Fruit fly (Drosophila melanogaster): ENCODE results near the gene tHMG2.
A peak's percentile ranks its signal among the peaks of the same experiment; 100 is the strongest.

The tHMG2 gene

dm6 chr3R:22524344-22525072, 31.8 kb downstream of the tHMG2 start (continued):
- TF ChIP-seq Eip93F (GFP tag; optimal IDR thresholded peaks at IDR 0.05) (no peak), acj6 (GFP tag; optimal IDR thresholded peaks at IDR 0.05) (no peak), CG34406 (GFP tag; optimal IDR thresholded peaks at IDR 0.05) (peak; percentile 10), fd59A (GFP tag; optimal IDR thresholded peaks at IDR 0.05) (no peak), ss (GFP tag; optimal IDR thresholded peaks at IDR 0.05) (peak in 1 of 2 experiments; percentile 18), OdsH (GFP tag; optimal IDR thresholded peaks at IDR 0.05) (peak; percentile 15), esn (GFP tag; optimal IDR thresholded peaks at IDR 0.05) (peak; percentile 49), Blimp-1 (GFP tag; optimal IDR thresholded peaks at IDR 0.05) (peak; percentile 27), spab (GFP tag; optimal IDR thresholded peaks at IDR 0.05) (no peak), pdm3 (GFP tag; optimal IDR thresholded peaks at IDR 0.05) (peak; percentile 27), achi (GFP tag; optimal IDR thresholded peaks at IDR 0.05) (no peak), CG32006 (GFP tag; optimal IDR thresholded peaks at IDR 0.05) (peak; percentile 6), CG11902 (GFP tag; optimal IDR thresholded peaks at IDR 0.05) (no peak), cyc (GFP tag; optimal IDR thresholded peaks at IDR 0.05) (no peak), CG3919 (GFP tag; optimal IDR thresholded peaks at IDR 0.05) (peak; percentile 13), CG11294 (GFP tag; IDR thresholded peaks at IDR 0.05) (no peak), fd85E (GFP tag; optimal IDR thresholded peaks at IDR 0.05) (peak; percentile 14), salr (GFP tag; optimal IDR thresholded peaks at IDR 0.05) (no peak), Hr38 (GFP tag; optimal IDR thresholded peaks at IDR 0.05) (no peak), CG4318 (GFP tag; optimal IDR thresholded peaks at IDR 0.05) (no peak), Hr39 (GFP tag; optimal IDR thresholded peaks at IDR 0.05) (peak; percentile 30), Lpt (GFP tag; optimal IDR thresholded peaks at IDR 0.05) (no peak), CG10631 (GFP tag; optimal IDR thresholded peaks at IDR 0.05) (no peak), Sox15 (GFP tag; optimal IDR thresholded peaks at IDR 0.05) (peak; percentile 4), dsx (GFP tag; optimal IDR thresholded peaks at IDR 0.05; ENCODE audit: poor library complexity, severe bottlenecking) (no peak), Sox102F (GFP tag; optimal IDR thresholded peaks at IDR 0.05) (peak; percentile 12), CG9139 (GFP tag; optimal IDR thresholded peaks at IDR 0.05) (no peak), CG8319 (GFP tag; optimal IDR thresholded peaks at IDR 0.05) (no peak), svp (GFP tag) (peak; percentile 86), CG1621 (tag; optimal IDR thresholded peaks at IDR 0.05) (no peak), CG10669 (GFP tag; optimal IDR thresholded peaks at IDR 0.05) (no peak), topi (GFP tag; optimal IDR thresholded peaks at IDR 0.05) (peak; percentile 7), Ets21C (GFP tag; optimal IDR thresholded peaks at IDR 0.05) (peak; percentile 18), CG6808 (GFP tag; optimal IDR thresholded peaks at IDR 0.05) (no peak), CG6276 (GFP tag; optimal IDR thresholded peaks at IDR 0.05) (no peak), net (GFP tag; optimal IDR thresholded peaks at IDR 0.05) (peak; percentile 14), Sox14 (GFP tag; optimal IDR thresholded peaks at IDR 0.05) (no peak), vri (GFP tag; optimal IDR thresholded peaks at IDR 0.05) (no peak)

- peak; percentile 62 for TF ChIP-seq svp (GFP tag)
- TF ChIP-seq CG6276 (GFP tag; optimal IDR thresholded peaks at IDR 0.05), result no peak
These were observed 32.3 kb downstream of the tHMG2 start for dm6 chr3R:22525073-22525413.

All from whole organism, prepupa.